Fruit fly (Drosophila melanogaster) Kc167 (cell line): ENCODE results near the gene His3.3B.

Source experiments
- Myc ChIP-seq: fragments of >200 bp; optimal IDR thresholded peaks from 2 replicates; lab custom pipeline; 2017; ENCODE audit warnings: missing external identifiers
- Sin3A ChIP-seq: fragments of >200 bp; optimal IDR thresholded peaks from 2 replicates; lab custom pipeline; 2018; ENCODE audit warnings: missing external identifiers
- h ChIP-seq: fragments of >200 bp; optimal IDR thresholded peaks from 3 replicates; lab custom pipeline; 2018; ENCODE audit warnings: missing external identifiers
- insv ChIP-seq: fragments of >200 bp; optimal IDR thresholded peaks from 3 replicates; lab custom pipeline; 2018; ENCODE audit warnings: missing external identifiers
- psq ChIP-seq: fragments of >200 bp; optimal IDR thresholded peaks from 2 replicates; lab custom pipeline; 2017; ENCODE audit warnings: missing external identifiers
- ttk ChIP-seq: sonication (Bioruptor generic); optimal IDR thresholded peaks from 2 replicates; lab custom pipeline; 2017; ENCODE audit warnings: missing external identifiers

DNA sequence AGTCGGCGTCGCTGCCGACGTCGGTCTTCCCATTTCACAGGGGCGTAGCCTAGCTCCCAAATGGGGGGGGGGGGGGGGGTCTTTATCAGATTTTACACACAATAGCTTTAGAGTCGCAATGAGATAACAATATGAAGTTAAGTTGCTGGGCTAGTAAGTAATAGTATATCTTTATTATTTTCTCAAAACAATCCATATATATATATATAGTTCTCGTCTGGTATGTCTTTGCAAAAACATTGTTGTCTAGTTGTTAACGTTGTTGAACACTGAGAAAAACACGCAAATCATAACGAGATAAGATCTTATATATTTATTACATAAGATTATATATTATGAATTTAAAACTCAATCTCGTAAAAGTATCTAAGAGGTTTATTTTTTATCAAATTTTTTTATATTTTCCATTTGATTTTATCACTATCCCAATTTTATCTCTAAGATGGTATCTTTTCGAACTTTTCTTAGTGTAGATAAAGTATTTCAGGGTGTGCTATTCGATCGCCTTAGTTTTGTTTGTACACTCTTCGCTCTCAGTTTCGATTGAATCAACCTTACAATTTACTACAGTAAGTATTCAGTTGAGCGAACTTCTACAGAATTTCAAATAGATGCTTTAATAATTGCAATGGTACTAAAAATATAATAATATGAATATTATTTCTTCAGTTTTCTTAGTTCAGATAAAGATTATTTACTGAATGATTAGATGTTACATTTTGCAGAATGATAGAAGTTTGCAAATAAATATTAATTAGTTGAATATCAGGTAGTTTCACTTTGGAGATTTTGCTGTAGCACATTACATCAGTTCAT is 45.6 kb upstream of the His3.3B start:
- TF ChIP-seq insv (no peak), Sin3A (lab: Kevin White, UChicago) (no peak), Myc (lab: Kevin White, UChicago) (no peak), h (lab: Kevin White, UChicago) (no peak), psq (lab: Kevin White, UChicago) (no peak), ttk (no peak)
